Worm (Caenorhabditis elegans) whole organism, L4 larva: ENCODE data around the gene Y22D7AL.4.

Experiments
- F10B5.3 ChIP-seq: sonication (generic microtip); optimal IDR thresholded peaks from 2 replicates; lab custom pipeline; 2016; ENCODE audit warnings: mild to moderate bottlenecking, missing genetic modification characterization, missing compliant biosample characterization
- F37D6.2 ChIP-seq: sonication (generic microtip); optimal IDR thresholded peaks from 2 replicates; lab custom pipeline; 2016; ENCODE audit warnings: mild to moderate bottlenecking, missing genetic modification characterization, missing compliant biosample characterization
- F44E2.7 ChIP-seq: fragments of 200-800 bp; sonication (Bioruptor generic); IDR thresholded peaks from 2 replicates; pipeline ENCODE4 v2.1.2; 2022; ENCODE audit warnings: missing genetic modification characterization, missing compliant biosample characterization
- F49E8.2 ChIP-seq: sonication (generic microtip); optimal IDR thresholded peaks from 2 replicates; lab custom pipeline; 2016; ENCODE audit warnings: missing compliant biosample characterization, mild to moderate bottlenecking, missing genetic modification characterization, borderline replicate concordance
- T20F7.1 ChIP-seq: fragments of 200-800 bp; sonication (Bioruptor generic); optimal IDR thresholded peaks from 2 replicates; lab custom pipeline; 2018; ENCODE audit warnings: mild to moderate bottlenecking, missing genetic modification characterization, missing compliant biosample characterization
- Y105C5A.15 ChIP-seq: fragments of 200-800 bp; sonication (Bioruptor generic); IDR thresholded peaks from 2 replicates; pipeline ENCODE4 v1.3.6; 2022; ENCODE audit warnings: missing genetic modification characterization, missing compliant biosample characterization
- Y75B8A.6 ChIP-seq: fragments of 200-800 bp; sonication (Bioruptor generic); IDR thresholded peaks from 2 replicates; pipeline ENCODE4 v1.3.6; 2022; ENCODE audit warnings: missing genetic modification reagents, missing genetic modification characterization, missing compliant biosample characterization
- ZK337.2 ChIP-seq: fragments of 200-800 bp; sonication (Bioruptor generic); IDR thresholded peaks from 2 replicates; pipeline ENCODE4 v1.3.6; 2022; ENCODE audit warnings: missing genetic modification reagents, missing genetic modification characterization, missing compliant biosample characterization
- aha-1 ChIP-seq: fragments of 150-350 bp; peaks from one replicate; lab custom pipeline; 2014; ENCODE audit warnings: missing biosample characterization, missing genetic modification characterization
- aly-2 ChIP-seq: sonication (generic microtip); optimal IDR thresholded peaks from 2 replicates; lab custom pipeline; 2018; ENCODE audit warnings: missing biosample characterization, missing genetic modification characterization
- ama-1 ChIP-seq: fragments of 150-350 bp; optimal IDR thresholded peaks from 2 replicates; lab custom pipeline; 2014; ENCODE audit warnings: inconsistent platforms, mixed read lengths
- ceh-44 ChIP-seq: fragments of 200-800 bp; sonication (Bioruptor generic); IDR thresholded peaks from 2 replicates; pipeline ENCODE4 v1.3.6; 2022; ENCODE audit warnings: missing genetic modification reagents, missing genetic modification characterization, missing compliant biosample characterization
- ceh-62 ChIP-seq: sonication (generic microtip); optimal IDR thresholded peaks from 2 replicates; lab custom pipeline; 2017; ENCODE audit warnings: missing biosample characterization, missing genetic modification characterization
- daf-12 ChIP-seq: fragments of 150-350 bp; optimal IDR thresholded peaks from 2 replicates; lab custom pipeline; 2014; ENCODE audit warnings: missing biosample characterization, missing genetic modification reagents, missing genetic modification characterization
- daf-16 ChIP-seq, 3 experiments: sonication (generic microtip); optimal IDR thresholded peaks; 2 replicates each; lab custom pipeline; 2016 to 2017; ENCODE audit warnings: missing genetic modification characterization in 3 of 3, missing genetic modification reagents in 3 of 3, mild to moderate bottlenecking in 2 of 3, missing compliant biosample characterization in 2 of 3, missing biosample characterization in 1 of 3, moderate library complexity in 1 of 3
- dmd-9 ChIP-seq: fragments of 200-800 bp; sonication (Bioruptor generic); IDR thresholded peaks from 2 replicates; pipeline ENCODE4 v1.3.6; 2022; ENCODE audit warnings: missing genetic modification reagents, missing genetic modification characterization, missing compliant biosample characterization
- duxl-1 ChIP-seq: sonication (generic microtip); optimal IDR thresholded peaks from 2 replicates; lab custom pipeline; 2016; ENCODE audit warnings: mild to moderate bottlenecking, missing genetic modification characterization, moderate library complexity, missing compliant biosample characterization; ENCODE audit not compliant: poor library complexity
- egl-43 ChIP-seq: fragments of 200-800 bp; sonication (Bioruptor generic); IDR thresholded peaks from 2 replicates; pipeline ENCODE4 v1.3.6; 2022; ENCODE audit warnings: missing genetic modification reagents, missing genetic modification characterization, missing compliant biosample characterization
- fkh-10 ChIP-seq: fragments of 150-350 bp; optimal IDR thresholded peaks from 2 replicates; lab custom pipeline; 2014; ENCODE audit warnings: missing biosample characterization, missing genetic modification reagents, missing genetic modification characterization
- hif-1 ChIP-seq, 2 experiments: sonication (generic microtip); optimal IDR thresholded peaks; 2 replicates each; lab custom pipeline; 2016 to 2017; ENCODE audit warnings: missing compliant biosample characterization in 2 of 2, missing genetic modification characterization in 2 of 2, missing genetic modification reagents in 2 of 2, missing genotype in 2 of 2, mild to moderate bottlenecking in 1 of 2
- hlh-11 ChIP-seq: fragments of 200-800 bp; sonication (Bioruptor generic); optimal IDR thresholded peaks from 2 replicates; lab custom pipeline; 2018; ENCODE audit warnings: mild to moderate bottlenecking, missing genetic modification characterization, missing compliant biosample characterization
- hlh-30 ChIP-seq: sonication (generic microtip); optimal IDR thresholded peaks from 2 replicates; lab custom pipeline; 2017; ENCODE audit warnings: antibody characterized with exemption, mild to moderate bottlenecking, missing genetic modification characterization, missing compliant biosample characterization; ENCODE audit not compliant: insufficient read depth
- lin-15B ChIP-seq: fragments of 150-350 bp; sonication (generic microtip); optimal IDR thresholded peaks from 3 replicates; lab custom pipeline; 2014; ENCODE audit warnings: missing biosample characterization, missing genetic modification characterization
- lin-29 ChIP-seq: fragments of 200-800 bp; sonication (Bioruptor generic); IDR thresholded peaks from 2 replicates; pipeline ENCODE4 v1.3.6; 2022; ENCODE audit warnings: missing genetic modification reagents, missing genetic modification characterization, missing compliant biosample characterization
- lin-38 ChIP-seq: fragments of 200-800 bp; sonication (Bioruptor generic); IDR thresholded peaks from 2 replicates; pipeline ENCODE4 v1.3.6; 2022; ENCODE audit warnings: missing genetic modification reagents, missing genetic modification characterization, missing compliant biosample characterization
- lir-3 ChIP-seq: sonication (generic microtip); optimal IDR thresholded peaks from 2 replicates; lab custom pipeline; 2016; ENCODE audit warnings: mild to moderate bottlenecking, missing genetic modification characterization, missing compliant biosample characterization
- lsy-2 ChIP-seq, 2 experiments: fragments of 150-350 bp in 1 of 2; sonication (generic microtip) in 1 of 2; optimal IDR thresholded peaks; 2 replicates each; lab custom pipeline; 2014 to 2017; ENCODE audit warnings: missing biosample characterization in 2 of 2, missing genetic modification characterization in 2 of 2
- madf-5 ChIP-seq, 2 experiments: fragments of 200-800 bp; sonication (Bioruptor generic); IDR thresholded peaks; 2 replicates each; pipeline ENCODE4 v1.3.6; 2022; ENCODE audit warnings: missing compliant biosample characterization in 2 of 2, missing genetic modification characterization in 2 of 2
- madf-9 ChIP-seq: fragments of 200-800 bp; sonication (Bioruptor generic); conservative IDR thresholded peaks from 2 replicates; pipeline ENCODE4 v1.3.6; 2022; ENCODE audit warnings: missing genetic modification reagents, missing genetic modification characterization, missing compliant biosample characterization
- mdl-1 ChIP-seq, 2 experiments: fragments of 150-350 bp in 1 of 2; sonication (generic microtip) in 1 of 2; optimal IDR thresholded peaks; 2 replicates each; lab custom pipeline; 2014 to 2017; ENCODE audit warnings: missing biosample characterization in 2 of 2, missing genetic modification characterization in 2 of 2
- mdt-29 ChIP-seq: fragments of 200-800 bp; sonication (Bioruptor generic); IDR thresholded peaks from 2 replicates; pipeline ENCODE4 v1.3.6; 2022; ENCODE audit warnings: missing genetic modification reagents, missing genetic modification characterization, missing compliant biosample characterization
- mep-1 ChIP-seq: fragments of 150-350 bp; sonication (generic microtip); optimal IDR thresholded peaks from 3 replicates; lab custom pipeline; 2014; ENCODE audit warnings: missing biosample characterization, missing genetic modification characterization
- mes-2 ChIP-seq: sonication (generic microtip); optimal IDR thresholded peaks from 2 replicates; lab custom pipeline; 2016; ENCODE audit warnings: missing genotype, mild to moderate bottlenecking, missing genetic modification characterization, missing compliant biosample characterization; ENCODE audit not compliant: poor library complexity, severe bottlenecking
- mxl-2 ChIP-seq: fragments of 200-800 bp; sonication (Bioruptor generic); conservative IDR thresholded peaks from 2 replicates; pipeline ENCODE4 v1.3.6; 2022; ENCODE audit warnings: missing genetic modification reagents, missing genetic modification characterization, missing compliant biosample characterization
- mxl-3 ChIP-seq: fragments of 200-800 bp; sonication (Bioruptor generic); optimal IDR thresholded peaks from 2 replicates; lab custom pipeline; 2018; ENCODE audit warnings: mild to moderate bottlenecking, missing genetic modification characterization, missing compliant biosample characterization
- nhr-10 ChIP-seq: fragments of 150-350 bp; optimal IDR thresholded peaks from 2 replicates; lab custom pipeline; 2014; ENCODE audit warnings: missing biosample characterization, missing genetic modification characterization
- nhr-11 ChIP-seq: fragments of 150-350 bp; optimal IDR thresholded peaks from 2 replicates; lab custom pipeline; 2014; ENCODE audit warnings: missing biosample characterization, missing genetic modification characterization
- nhr-111 ChIP-seq: fragments of 200-800 bp; sonication (Bioruptor generic); optimal IDR thresholded peaks from 2 replicates; lab custom pipeline; 2018; ENCODE audit warnings: mild to moderate bottlenecking, missing genetic modification characterization, missing compliant biosample characterization
- nhr-237 ChIP-seq: sonication (generic microtip); optimal IDR thresholded peaks from 2 replicates; lab custom pipeline; 2017; ENCODE audit warnings: missing biosample characterization, missing genetic modification characterization
- nhr-28 ChIP-seq: fragments of 150-350 bp; optimal IDR thresholded peaks from 2 replicates; lab custom pipeline; 2014; ENCODE audit warnings: missing biosample characterization, missing genetic modification characterization
- nhr-41 ChIP-seq: fragments of 200-800 bp; sonication (Bioruptor generic); IDR thresholded peaks from 2 replicates; pipeline ENCODE4 v1.3.6; 2022; ENCODE audit warnings: missing genetic modification reagents, missing genetic modification characterization, missing compliant biosample characterization
- nhr-42 ChIP-seq: fragments of 200-800 bp; sonication (Bioruptor generic); IDR thresholded peaks from 2 replicates; pipeline ENCODE4 v1.3.6; 2022; ENCODE audit warnings: missing genetic modification characterization, missing compliant biosample characterization
- nhr-6 ChIP-seq: fragments of 150-350 bp; optimal IDR thresholded peaks from 2 replicates; lab custom pipeline; 2014; ENCODE audit warnings: missing biosample characterization, missing genetic modification characterization
- php-3 ChIP-seq: fragments of 200-800 bp; sonication (Bioruptor generic); IDR thresholded peaks from 2 replicates; pipeline ENCODE4 v1.3.6; 2022; ENCODE audit warnings: missing genetic modification reagents, missing genetic modification characterization, missing compliant biosample characterization
- snpc-1.2 ChIP-seq: fragments of 200-800 bp; sonication (Bioruptor generic); IDR thresholded peaks from 2 replicates; pipeline ENCODE4 v1.3.6; 2022; ENCODE audit warnings: missing genetic modification reagents, missing genetic modification characterization, missing compliant biosample characterization
- tag-97 ChIP-seq: fragments of 200-800 bp; sonication (Bioruptor generic); IDR thresholded peaks from 2 replicates; pipeline ENCODE4 v1.3.6; 2022; ENCODE audit warnings: missing genetic modification characterization, missing compliant biosample characterization
- unc-130 ChIP-seq: sonication (generic microtip); optimal IDR thresholded peaks from 2 replicates; lab custom pipeline; 2016; ENCODE audit warnings: missing genetic modification reagents, missing genetic modification characterization, missing compliant biosample characterization
- zag-1 ChIP-seq: fragments of 150-350 bp; optimal IDR thresholded peaks from 2 replicates; lab custom pipeline; 2014; ENCODE audit warnings: missing biosample characterization, missing genetic modification characterization
- ztf-7 ChIP-seq: fragments of 150-350 bp; optimal IDR thresholded peaks from 2 replicates; lab custom pipeline; 2014; ENCODE audit warnings: missing biosample characterization, missing genetic modification characterization

Y22D7AL.4 gene

DNA sequence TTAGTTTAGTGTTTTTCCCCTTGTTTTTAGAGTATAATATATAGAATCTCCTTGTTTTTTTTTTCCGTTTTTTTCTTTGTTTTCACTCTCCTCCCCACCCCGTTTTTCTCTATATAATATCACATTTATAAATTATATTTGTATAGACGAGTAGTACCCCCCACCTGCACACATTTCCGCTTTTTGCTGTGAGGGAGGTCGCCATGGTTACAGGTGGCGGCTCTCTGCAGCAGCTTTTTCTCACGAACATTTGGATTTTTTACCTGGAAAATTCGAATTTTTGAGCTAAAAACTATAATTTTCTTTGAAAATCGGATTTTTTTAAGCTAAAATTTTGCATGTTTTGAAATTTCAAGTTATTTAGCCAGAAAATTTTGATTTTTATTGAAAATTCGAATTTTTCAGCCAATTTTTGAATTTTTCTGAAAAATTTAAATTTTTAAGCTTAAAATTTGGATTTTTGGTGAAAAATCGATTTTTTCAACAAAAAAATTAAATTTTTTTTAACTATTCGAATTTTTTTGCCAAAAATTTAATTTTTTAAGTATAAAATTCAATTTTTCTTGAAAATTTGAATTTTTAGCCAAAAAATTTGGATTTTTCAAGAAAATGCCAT, 664 bp upstream of the Y22D7AL.4 start (continued):
- no peak for TF ChIP-seq F10B5.3 (tag; lab: Kevin White, UChicago)
- 0 out of 2 replicates have a peak, but pooled peaks have one; percentile 47 for TF ChIP-seq dmd-9 (GFP tag; lab: Robert Waterston, UW)
- 0 out of 2 replicates have a peak, but pooled peaks have one; percentile 18 for TF ChIP-seq madf-9 (GFP tag; lab: Robert Waterston, UW)
- TF ChIP-seq Y75B8A.6 (GFP tag; lab: Robert Waterston, UW), result no peak
- TF ChIP-seq mep-1 (tag; lab: Kevin White, UChicago), result peak; percentile 28
- no peak for TF ChIP-seq ZK337.2 (GFP tag; lab: Robert Waterston, UW)
- TF ChIP-seq Y105C5A.15, result 0 out of 2 replicates have a peak, but pooled peaks have one; percentile 10
- TF ChIP-seq nhr-28 (tag; lab: Kevin White, UChicago), result no peak
- no peak for TF ChIP-seq hlh-30 (tag; lab: Kevin White, UChicago)
- TF ChIP-seq unc-130, result peak; percentile 51
- TF ChIP-seq nhr-11 (tag; lab: Kevin White, UChicago), result no peak
- TF ChIP-seq lir-3, result no peak
- no peak for TF ChIP-seq mdl-1 (tag; optimal IDR thresholded peaks at IDR 0.05; lab: Kevin White, UChicago)
- no peak for TF ChIP-seq T20F7.1 (GFP tag; lab: Kevin White, UChicago)
- peak; percentile 33 for TF ChIP-seq aha-1 (tag; lab: Kevin White, UChicago)
- TF ChIP-seq daf-16 (GFP tag; optimal IDR thresholded peaks at IDR 0.05; lab: Kevin White, UChicago), result no peak
- no peak for TF ChIP-seq daf-16 (tag; optimal IDR thresholded peaks at IDR 0.05; lab: Kevin White, UChicago)
- TF ChIP-seq F37D6.2, result no peak
- TF ChIP-seq ceh-62 (tag; lab: Kevin White, UChicago), result no peak
- 0 out of 2 replicates have a peak, but pooled peaks have one; percentile 15 for TF ChIP-seq F44E2.7 (GFP tag; lab: Robert Waterston, UW)
- TF ChIP-seq daf-12, result no peak
- TF ChIP-seq lin-15B, result no peak
- TF ChIP-seq egl-43, result peak; percentile 83
- peak; percentile 56; the same call in 1 of the 2 replicates for TF ChIP-seq snpc-1.2 (GFP tag; lab: Robert Waterston, UW)
- no peak for TF ChIP-seq fkh-10
- TF ChIP-seq lin-38 (GFP tag; lab: Robert Waterston, UW), result peak; percentile 46
- TF ChIP-seq nhr-10 (tag; lab: Kevin White, UChicago), result no peak
- no peak for TF ChIP-seq nhr-6 (tag; lab: Kevin White, UChicago)
- TF ChIP-seq duxl-1, result no peak
- TF ChIP-seq aly-2 (tag; lab: Kevin White, UChicago), result no peak
- TF ChIP-seq mxl-2, result no peak
- TF ChIP-seq nhr-237 (tag; lab: Kevin White, UChicago), result no peak
- TF ChIP-seq nhr-42, result no peak
- TF ChIP-seq php-3, result no peak
- TF ChIP-seq zag-1 (tag; lab: Kevin White, UChicago), result no peak
- TF ChIP-seq lin-29 (GFP tag; lab: Robert Waterston, UW), result no peak
- TF ChIP-seq mxl-3, result no peak
- no peak for TF ChIP-seq mes-2 (tag; lab: Kevin White, UChicago)
- no peak for TF ChIP-seq ceh-44
- peak in 1 of 2 experiments; percentile 63; a peak in 1 of 4 replicates for TF ChIP-seq madf-5 (GFP tag; IDR thresholded peaks at IDR 0.05; lab: Robert Waterston, UW)
- no peak for TF ChIP-seq lsy-2 (tag; optimal IDR thresholded peaks at IDR 0.05; lab: Kevin White, UChicago)
- TF ChIP-seq nhr-41 (GFP tag; lab: Robert Waterston, UW), result no peak
- TF ChIP-seq, all 104 proteins: peak for 25

DNA sequence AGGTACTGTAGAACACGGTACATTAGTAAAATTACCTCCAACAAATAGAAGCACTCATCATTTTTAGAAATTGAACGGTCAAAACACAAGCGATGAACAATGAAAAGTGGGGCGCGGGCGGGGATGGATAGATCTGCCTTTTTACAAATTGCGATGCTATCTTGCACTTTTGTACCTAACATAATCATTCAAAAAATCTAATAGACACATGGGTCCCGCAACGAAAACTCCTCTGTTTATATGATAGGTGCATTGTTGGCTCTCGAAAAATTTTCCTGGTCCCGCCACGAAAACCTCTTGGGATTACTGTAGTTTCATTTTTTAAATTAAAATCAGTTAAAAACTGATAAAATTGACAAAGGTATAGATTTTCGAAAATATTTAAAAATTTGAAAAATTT, 7.8 kb downstream of the Y22D7AL.4 start, which contains the start of gene Y22D7AL.11:
TSS of gene Y22D7AL.11 (minus strand) at position 101 of the 400 bp plus-strand sequence.
- TF ChIP-seq ztf-7 (no peak), nhr-237 (tag; lab: Kevin White, UChicago) (no peak), daf-12 (no peak), nhr-111 (no peak), daf-16 (GFP tag; optimal IDR thresholded peaks at IDR 0.05; lab: Kevin White, UChicago) (no peak), daf-16 (tag; optimal IDR thresholded peaks at IDR 0.05; lab: Kevin White, UChicago) (no peak), unc-130 (no peak), mdt-29 (no peak), hif-1 (tag; optimal IDR thresholded peaks at IDR 0.05; lab: Kevin White, UChicago) (no peak), Y105C5A.15 (no peak), hlh-30 (tag; lab: Kevin White, UChicago) (no peak), hlh-11 (no peak), F49E8.2 (tag; lab: Kevin White, UChicago) (no peak), ama-1 (lab: Kevin White, UChicago) (no peak), ceh-62 (tag; lab: Kevin White, UChicago) (no peak), lin-15B (no peak), dmd-9 (GFP tag; lab: Robert Waterston, UW) (no peak), aly-2 (tag; lab: Kevin White, UChicago) (no peak), nhr-6 (tag; lab: Kevin White, UChicago) (no peak), zag-1 (tag; lab: Kevin White, UChicago) (no peak), tag-97 (GFP tag; lab: Robert Waterston, UW) (no peak)
